Fruit fly (Drosophila melanogaster) whole organism, adult: Measurements from ENCODE around the gene Cpr100A.

Source experiments
- CG12768 ChIP-seq: fragments of 200-800 bp; sonication (Bioruptor generic); optimal IDR thresholded peaks from 2 replicates; lab custom pipeline; 2017; ENCODE audit warnings: missing biosample characterization, missing genetic modification characterization, mild to moderate bottlenecking, moderate library complexity, missing genetic modification reagents
- Mnt ChIP-seq: fragments of 200-800 bp; sonication (Bioruptor generic); optimal IDR thresholded peaks from 2 replicates; lab custom pipeline; 2016; ENCODE audit warnings: missing biosample characterization, mild to moderate bottlenecking, missing genetic modification characterization
- kay ChIP-seq: fragments of 200-800 bp; sonication (Bioruptor generic); peaks from one replicate; lab custom pipeline; 2016; ENCODE audit warnings: missing biosample characterization, missing genetic modification characterization, borderline replicate concordance

- TF ChIP-seq CG12768 (no peak), kay (GFP tag; lab: Kevin White, UChicago) (no peak), Mnt (GFP tag; lab: Kevin White, UChicago) (no peak)
Observed at dm6 chr3R:30902061-30902460, 34.7 kb downstream of the Cpr100A start, which contains the start of gene CG33483.
